Fruit fly (Drosophila melanogaster) whole organism, prepupa: ENCODE measurements around the gene Ubr1.
A peak's percentile ranks its signal among the peaks of the same experiment; 100 is the strongest.

Experiments used
- Blimp-1 ChIP-seq: fragments of 200-800 bp; sonication (Bioruptor generic); optimal IDR thresholded peaks from 3 replicates; lab custom pipeline; 2017; ENCODE audit warnings: missing biosample characterization, missing genetic modification characterization, mild to moderate bottlenecking, moderate library complexity, missing genetic modification reagents
- CG10669 ChIP-seq: fragments of 200-800 bp; sonication (Bioruptor generic); optimal IDR thresholded peaks from 3 replicates; lab custom pipeline; 2018; ENCODE audit warnings: missing biosample characterization, mild to moderate bottlenecking, missing genetic modification characterization, moderate library complexity
- CG11902 ChIP-seq: fragments of 200-800 bp; sonication (Bioruptor generic); optimal IDR thresholded peaks from 3 replicates; lab custom pipeline; 2016; ENCODE audit warnings: missing biosample characterization, missing genetic modification characterization
- CG15336 ChIP-seq: fragments of 200-800 bp; sonication (Bioruptor generic); IDR thresholded peaks from 2 replicates; pipeline ENCODE4 v1.3.6; 2022; ENCODE audit warnings: missing biosample characterization, missing genetic modification characterization
- CG1621 ChIP-seq: fragments of 200-800 bp; sonication (Bioruptor generic); optimal IDR thresholded peaks from 3 replicates; lab custom pipeline; 2018; ENCODE audit warnings: missing biosample characterization, mild to moderate bottlenecking, missing genetic modification characterization
- CG31627 ChIP-seq: fragments of 200-800 bp; sonication (Bioruptor generic); optimal IDR thresholded peaks from 3 replicates; lab custom pipeline; 2016; ENCODE audit warnings: missing biosample characterization, missing genetic modification characterization
- CG32006 ChIP-seq: fragments of 200-800 bp; sonication (Bioruptor generic); optimal IDR thresholded peaks from 3 replicates; lab custom pipeline; 2017; ENCODE audit warnings: missing biosample characterization, mild to moderate bottlenecking, missing genetic modification characterization
- CG3919 ChIP-seq: fragments of 200-800 bp; sonication (Bioruptor generic); optimal IDR thresholded peaks from 3 replicates; lab custom pipeline; 2016; ENCODE audit warnings: missing biosample characterization, missing genetic modification characterization
- CG4318 ChIP-seq: fragments of 200-800 bp; sonication (Bioruptor generic); optimal IDR thresholded peaks from 3 replicates; lab custom pipeline; 2017; ENCODE audit warnings: missing biosample characterization, mild to moderate bottlenecking, missing genetic modification characterization
- CG6163 ChIP-seq: fragments of 200-800 bp; sonication (Bioruptor generic); IDR thresholded peaks from 3 replicates; pipeline ENCODE4 v1.3.6; 2022; ENCODE audit warnings: missing biosample characterization, missing genetic modification characterization
- CG6276 ChIP-seq: fragments of 200-800 bp; sonication (Bioruptor generic); optimal IDR thresholded peaks from 2 replicates; lab custom pipeline; 2017; ENCODE audit warnings: missing biosample characterization, mild to moderate bottlenecking, missing genetic modification characterization
- CG6792 ChIP-seq: fragments of 200-800 bp; sonication (Bioruptor generic); optimal IDR thresholded peaks from 3 replicates; lab custom pipeline; 2016; ENCODE audit warnings: missing biosample characterization, missing genetic modification characterization
- CG6808 ChIP-seq: fragments of 200-800 bp; sonication (Bioruptor generic); optimal IDR thresholded peaks from 3 replicates; lab custom pipeline; 2017; ENCODE audit warnings: missing biosample characterization, missing genetic modification characterization, mild to moderate bottlenecking, moderate library complexity, missing genetic modification reagents
- CG6854 ChIP-seq: fragments of 200-800 bp; sonication (Bioruptor generic); optimal IDR thresholded peaks from 2 replicates; lab custom pipeline; 2017; ENCODE audit warnings: missing biosample characterization, mild to moderate bottlenecking, missing genetic modification characterization
- CG9139 ChIP-seq: fragments of 200-800 bp; sonication (Bioruptor generic); optimal IDR thresholded peaks from 3 replicates; lab custom pipeline; 2017; ENCODE audit warnings: missing biosample characterization, mild to moderate bottlenecking, missing genetic modification characterization
- Eip78C ChIP-seq: fragments of 200-800 bp; sonication (Bioruptor generic); peaks from one replicate; lab custom pipeline; 2016; ENCODE audit warnings: missing biosample characterization, missing genetic modification characterization
- Gug ChIP-seq: fragments of 200-800 bp; sonication (Bioruptor generic); IDR thresholded peaks from 2 replicates; pipeline ENCODE4 v1.3.6; 2022; ENCODE audit warnings: missing biosample characterization, missing genetic modification characterization
- Hr39 ChIP-seq: fragments of 200-800 bp; sonication (Bioruptor generic); optimal IDR thresholded peaks from 2 replicates; lab custom pipeline; 2016; ENCODE audit warnings: missing biosample characterization, missing genetic modification characterization
- Hr4 ChIP-seq: fragments of 200-800 bp; sonication (Bioruptor generic); optimal IDR thresholded peaks from 3 replicates; lab custom pipeline; 2016; ENCODE audit warnings: missing biosample characterization, missing genetic modification characterization
- Lpt ChIP-seq: fragments of 200-800 bp; sonication (Bioruptor generic); optimal IDR thresholded peaks from 3 replicates; lab custom pipeline; 2016; ENCODE audit warnings: missing biosample characterization, missing genetic modification characterization
- Met ChIP-seq: fragments of 200-800 bp; sonication (Bioruptor generic); optimal IDR thresholded peaks from 3 replicates; lab custom pipeline; 2016; ENCODE audit warnings: missing biosample characterization, missing genetic modification characterization
- Smox ChIP-seq: fragments of 200-800 bp; sonication (Bioruptor generic); optimal IDR thresholded peaks from 3 replicates; lab custom pipeline; 2016; ENCODE audit warnings: missing biosample characterization, missing genetic modification characterization
- Sox102F ChIP-seq: fragments of 200-800 bp; sonication (Bioruptor generic); optimal IDR thresholded peaks from 2 replicates; lab custom pipeline; 2016; ENCODE audit warnings: missing biosample characterization, mild to moderate bottlenecking, missing genetic modification characterization
- acj6 ChIP-seq: fragments of 200-800 bp; sonication (Bioruptor generic); optimal IDR thresholded peaks from 3 replicates; lab custom pipeline; 2016; ENCODE audit warnings: missing biosample characterization, missing genetic modification characterization
- dac ChIP-seq: fragments of 200-800 bp; sonication (Bioruptor generic); optimal IDR thresholded peaks from 2 replicates; lab custom pipeline; 2017; ENCODE audit warnings: missing biosample characterization, mild to moderate bottlenecking, missing genetic modification characterization
- dsx ChIP-seq: fragments of 200-800 bp; optimal IDR thresholded peaks from 3 replicates; lab custom pipeline; 2019; ENCODE audit warnings: missing biosample characterization, mild to moderate bottlenecking, missing genetic modification characterization, moderate library complexity; ENCODE audit not compliant: poor library complexity, severe bottlenecking
- eg ChIP-seq: fragments of 200-800 bp; sonication (Bioruptor generic); IDR thresholded peaks from 3 replicates; pipeline ENCODE4 v1.3.6; 2022; ENCODE audit warnings: missing biosample characterization, missing genetic modification characterization
- esn ChIP-seq: fragments of 200-800 bp; sonication (Bioruptor generic); optimal IDR thresholded peaks from 2 replicates; lab custom pipeline; 2016; ENCODE audit warnings: missing biosample characterization, mild to moderate bottlenecking, missing genetic modification characterization, moderate library complexity
- fd59A ChIP-seq: fragments of 200-800 bp; sonication (Bioruptor generic); optimal IDR thresholded peaks from 2 replicates; lab custom pipeline; 2017; ENCODE audit warnings: missing biosample characterization, mild to moderate bottlenecking, missing genetic modification characterization, missing genetic modification reagents
- fd85E ChIP-seq: fragments of 200-800 bp; sonication (Bioruptor generic); optimal IDR thresholded peaks from 3 replicates; lab custom pipeline; 2016; ENCODE audit warnings: missing biosample characterization, missing genetic modification characterization
- fkh ChIP-seq: fragments of 200-800 bp; sonication (Bioruptor generic); optimal IDR thresholded peaks from 3 replicates; lab custom pipeline; 2017; ENCODE audit warnings: missing biosample characterization, mild to moderate bottlenecking, missing genetic modification characterization, moderate library complexity
- lz ChIP-seq: fragments of 200-800 bp; sonication (Bioruptor generic); optimal IDR thresholded peaks from 3 replicates; lab custom pipeline; 2016; ENCODE audit warnings: missing biosample characterization, missing genetic modification characterization
- net ChIP-seq: fragments of 200-800 bp; sonication (Bioruptor generic); optimal IDR thresholded peaks from 3 replicates; lab custom pipeline; 2016; ENCODE audit warnings: missing biosample characterization, missing genetic modification characterization
- pdm3 ChIP-seq: fragments of 200-800 bp; sonication (Bioruptor generic); optimal IDR thresholded peaks from 3 replicates; lab custom pipeline; 2016; ENCODE audit warnings: missing biosample characterization, missing genetic modification characterization
- ss ChIP-seq, 2 experiments: fragments of 200-800 bp; sonication (Bioruptor generic); optimal IDR thresholded peaks; 2 replicates in 1 of 2; 3 replicates in 1 of 2; lab custom pipeline; 2017 to 2018; ENCODE audit warnings: mild to moderate bottlenecking in 2 of 2, missing biosample characterization in 2 of 2, missing genetic modification characterization in 2 of 2, moderate library complexity in 1 of 2
- svp ChIP-seq: fragments of 200-800 bp; sonication (Bioruptor generic); peaks from one replicate; lab custom pipeline; 2016; ENCODE audit warnings: missing biosample characterization, missing genetic modification characterization
- vri ChIP-seq: fragments of 200-800 bp; sonication (Bioruptor generic); optimal IDR thresholded peaks from 3 replicates; lab custom pipeline; 2016; ENCODE audit warnings: missing biosample characterization, mild to moderate bottlenecking, missing genetic modification characterization

The Ubr1 gene

DNA sequence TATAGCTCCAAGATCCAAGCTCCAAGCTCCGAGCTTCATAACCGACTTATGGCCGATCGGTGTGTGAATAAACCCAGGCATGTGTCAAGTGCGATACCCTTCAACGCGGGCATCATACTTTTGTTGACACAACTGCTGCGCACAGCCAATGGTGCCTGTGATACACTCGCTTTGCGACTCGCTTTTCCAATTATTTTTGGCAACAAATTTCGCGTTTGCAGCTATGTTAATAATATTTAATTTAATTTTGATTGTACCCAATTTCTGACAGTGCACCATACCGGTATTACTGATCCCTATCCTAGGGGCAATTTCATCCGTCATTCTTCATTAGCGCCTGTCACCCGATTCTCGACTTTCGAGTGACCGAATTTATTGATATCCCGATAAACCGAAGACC is 45.0 kb downstream of the Ubr1 start:
- peak; percentile 2 for TF ChIP-seq fkh
- TF ChIP-seq CG4318 (GFP tag; lab: Kevin White, UChicago) = no peak
- peak; percentile 29 for TF ChIP-seq Eip78C (GFP tag; lab: Kevin White, UChicago)
- TF ChIP-seq dsx (GFP tag; lab: Kevin White, UChicago) = no peak
- no peak for TF ChIP-seq Sox102F (GFP tag; lab: Kevin White, UChicago)
- TF ChIP-seq svp (GFP tag; lab: Kevin White, UChicago) = peak; percentile 62
- no peak for TF ChIP-seq CG6276

DNA sequence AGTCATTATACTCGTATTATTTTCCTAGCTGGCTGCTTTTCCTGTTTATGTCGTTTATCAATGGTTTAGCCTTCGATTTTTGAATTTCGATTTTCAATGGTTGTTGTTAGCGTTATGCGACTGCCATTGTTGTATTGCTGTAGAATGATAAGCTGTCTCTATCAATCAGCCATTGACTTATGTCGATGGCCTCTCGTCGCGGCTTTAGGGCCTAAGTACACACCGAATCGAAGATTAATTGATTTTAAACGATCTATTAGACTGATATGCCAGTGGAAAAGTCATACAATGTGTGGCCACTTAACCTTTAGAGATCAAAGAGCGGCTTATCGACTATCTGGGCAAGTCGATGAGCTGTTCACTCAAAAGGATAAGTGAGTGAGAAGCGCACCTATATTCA is 45.9 kb downstream of the Ubr1 start:
- TF ChIP-seq CG6163 (GFP tag; lab: Robert Waterston, UW) (no peak), svp (GFP tag; lab: Kevin White, UChicago) (peak; percentile 78)
- TF ChIP-seq, all 60 proteins: peak for 1

DNA sequence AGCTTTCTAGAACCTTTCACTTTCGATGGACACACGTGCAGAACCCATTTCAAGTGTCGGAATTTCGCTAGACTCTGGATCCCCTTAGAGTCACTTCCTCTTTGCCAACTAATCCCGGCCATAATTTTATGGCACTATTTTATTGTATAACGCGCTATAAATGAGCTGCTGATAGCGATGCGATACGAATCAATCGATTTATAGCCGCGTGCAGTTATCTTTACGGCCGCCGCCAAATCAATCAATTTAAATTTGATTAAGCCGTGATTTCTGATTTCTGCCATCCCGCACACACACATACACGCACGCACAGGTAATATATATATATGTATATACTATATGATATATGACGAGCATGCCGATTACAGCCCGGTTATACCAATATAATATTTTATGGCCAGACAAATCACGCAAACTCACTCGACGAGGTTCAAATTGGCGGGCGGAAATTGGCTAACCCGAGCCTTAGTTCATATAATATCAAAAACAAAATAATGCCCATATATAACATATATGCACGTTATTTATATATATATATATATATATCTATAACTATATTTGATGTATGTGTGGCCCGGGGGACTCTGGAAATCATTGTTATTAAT is 47.7 kb downstream of the Ubr1 start:
- TF ChIP-seq CG9139 (GFP tag; lab: Kevin White, UChicago) = no peak
- TF ChIP-seq CG11902 (GFP tag; lab: Kevin White, UChicago) = no peak
- no peak for TF ChIP-seq svp (GFP tag; lab: Kevin White, UChicago)
- no peak for TF ChIP-seq acj6 (GFP tag; lab: Kevin White, UChicago)

DNA sequence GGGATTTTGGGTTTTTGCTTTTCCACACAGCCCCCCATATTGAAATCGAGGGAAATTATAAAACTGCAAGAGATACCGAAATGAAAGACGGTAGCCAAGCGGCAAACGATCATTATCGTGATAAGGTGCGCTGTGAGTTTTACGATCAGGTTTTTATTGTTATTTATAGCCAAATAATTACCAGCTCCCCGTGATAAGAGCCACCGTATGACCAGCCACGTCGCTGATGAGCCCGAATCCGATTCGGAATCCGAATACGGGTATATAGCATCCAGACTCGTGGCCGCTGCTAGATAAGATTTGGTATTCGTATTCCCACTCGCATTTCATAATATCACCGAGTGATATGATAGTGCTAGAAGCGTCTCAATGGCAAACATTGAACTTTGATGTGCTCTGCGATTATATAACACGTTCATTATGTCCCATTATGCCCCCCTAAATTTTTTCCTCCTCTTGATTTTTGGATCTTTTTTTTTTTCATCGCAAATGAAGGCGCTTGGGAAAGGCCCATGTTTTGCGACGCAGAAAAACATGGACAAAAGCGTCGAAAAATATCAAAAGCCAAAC is 49.6 kb downstream of the Ubr1 start:
- TF ChIP-seq svp (GFP tag; lab: Kevin White, UChicago) (peak; percentile 40), Smox (GFP tag; lab: Kevin White, UChicago) (no peak), vri (peak; percentile 70)

DNA sequence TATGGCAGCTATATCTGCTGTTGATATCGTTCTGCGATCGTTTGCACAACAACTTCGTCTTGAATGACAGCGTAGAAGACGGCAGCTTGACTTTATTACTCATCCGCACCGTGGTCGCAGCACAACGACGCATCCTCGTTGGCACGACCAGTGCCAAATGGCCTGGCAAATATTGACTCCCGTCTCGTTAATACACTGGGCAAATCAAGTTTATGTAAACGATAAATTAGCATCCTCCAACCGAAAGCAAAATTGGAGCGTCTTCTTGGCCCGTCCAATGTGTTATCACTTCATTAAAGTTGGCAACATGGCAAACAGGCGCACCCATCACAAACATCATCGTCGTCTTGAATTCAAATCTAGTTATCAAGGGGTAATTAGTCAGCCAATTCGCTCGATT is 51.0 kb downstream of the Ubr1 start:
- TF ChIP-seq fkh (peak; percentile 71), esn (GFP tag; lab: Kevin White, UChicago) (no peak), ss (GFP tag; optimal IDR thresholded peaks at IDR 0.05; lab: Kevin White, UChicago) (peak in 1 of 2 experiments; percentile 35), lz (GFP tag; lab: Kevin White, UChicago) (no peak), vri (peak; percentile 16), Eip78C (GFP tag; lab: Kevin White, UChicago) (peak; percentile 65), CG10669 (GFP tag; lab: Kevin White, UChicago) (peak; percentile 25), CG6808 (peak; percentile 11), CG1621 (tag; lab: Kevin White, UChicago) (peak; percentile 1), Smox (GFP tag; lab: Kevin White, UChicago) (no peak), svp (GFP tag; lab: Kevin White, UChicago) (peak; percentile 54)

DNA sequence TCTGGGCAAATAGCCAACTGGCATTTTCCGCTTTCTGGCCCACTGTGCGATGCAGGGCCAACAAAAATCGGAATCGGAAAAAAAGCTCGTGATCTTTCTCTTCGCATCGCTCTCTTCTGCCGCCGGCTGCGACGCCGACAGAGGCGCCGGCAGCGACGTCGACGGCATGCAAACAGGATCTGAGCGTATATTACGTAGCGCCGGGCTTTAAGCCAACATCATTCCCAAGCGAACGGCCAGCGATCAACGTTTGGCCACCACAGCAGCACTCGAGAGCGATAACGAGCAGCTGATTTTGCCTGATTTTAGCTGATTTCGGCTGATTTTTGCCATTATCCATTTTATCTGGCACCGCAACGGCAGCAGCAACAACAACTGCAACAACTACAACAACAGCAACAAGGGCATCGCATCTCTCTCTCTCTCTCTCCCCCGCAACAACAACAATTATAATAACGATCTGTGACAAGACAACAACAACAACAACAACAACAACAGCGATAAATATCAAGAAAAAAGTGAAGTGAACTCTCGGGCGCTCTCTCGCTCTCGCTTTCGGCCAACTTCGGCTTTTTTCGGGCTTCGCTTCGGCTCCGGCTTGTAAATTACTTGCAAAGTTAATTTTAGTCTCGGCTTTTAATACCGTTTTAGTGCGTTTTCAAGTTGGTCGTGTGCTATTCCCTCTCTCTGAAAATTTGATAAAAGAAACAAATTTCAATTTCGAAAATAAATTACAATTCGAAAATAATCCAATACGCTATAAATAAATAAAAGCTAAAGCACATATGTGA is 55.3 kb downstream of the Ubr1 start, which contains the start of gene CG4928:
CG4928 (plus strand) TSS at position 216 of the 791 bp plus-strand sequence.
- TF ChIP-seq Gug (no peak), CG6854 (GFP tag; lab: Kevin White, UChicago) (peak; percentile 55), CG6792 (GFP tag; lab: Kevin White, UChicago) (no peak), ss (GFP tag; optimal IDR thresholded peaks at IDR 0.05; lab: Kevin White, UChicago) (peak in 1 of 2 experiments; percentile 29), CG11902 (GFP tag; lab: Kevin White, UChicago) (no peak), lz (GFP tag; lab: Kevin White, UChicago) (no peak), dac (no peak), fd59A (GFP tag; lab: Kevin White, UChicago) (no peak), Met (GFP tag; lab: Kevin White, UChicago) (no peak), CG31627 (GFP tag; lab: Kevin White, UChicago) (no peak), CG3919 (GFP tag; lab: Kevin White, UChicago) (no peak), CG32006 (GFP tag; lab: Kevin White, UChicago) (no peak), Blimp-1 (peak; percentile 70), Lpt (peak; percentile 2), CG15336 (GFP tag; lab: Robert Waterston, UW) (no peak), eg (0 out of 3 replicates have a peak, but pooled peaks have one; percentile 48), fd85E (GFP tag; lab: Kevin White, UChicago) (no peak), net (GFP tag; lab: Kevin White, UChicago) (no peak), CG4318 (GFP tag; lab: Kevin White, UChicago) (no peak), Hr39 (GFP tag; lab: Kevin White, UChicago) (peak; percentile 3), Hr4 (GFP tag; lab: Kevin White, UChicago) (no peak), CG6276 (no peak), Eip78C (GFP tag; lab: Kevin White, UChicago) (peak; percentile 71), CG6808 (no peak), pdm3 (GFP tag; lab: Kevin White, UChicago) (no peak)
